Worm (Caenorhabditis elegans) whole organism, mixed stage, embryonic: Measurements from ENCODE around the gene gst-38.

Experiments used
- M03D4.4 ChIP-seq: sonication (generic microtip); optimal IDR thresholded peaks from 2 replicates; lab custom pipeline; 2017; ENCODE audit warnings: mild to moderate bottlenecking, missing genetic modification characterization, missing compliant biosample characterization
- bed-3 ChIP-seq: fragments of 200-800 bp; sonication (Bioruptor generic); optimal IDR thresholded peaks from 3 replicates; lab custom pipeline; 2018; ENCODE audit warnings: mild to moderate bottlenecking, missing genetic modification characterization, moderate library complexity, missing compliant biosample characterization
- blmp-1 ChIP-seq: fragments of 150-350 bp; optimal IDR thresholded peaks from 2 replicates; lab custom pipeline; 2014; ENCODE audit warnings: missing biosample characterization, missing genetic modification characterization
- ceh-39 ChIP-seq: fragments of 150-350 bp; optimal IDR thresholded peaks from 2 replicates; lab custom pipeline; 2014; ENCODE audit warnings: missing biosample characterization, missing genetic modification characterization
- ceh-43 ChIP-seq: fragments of 200-800 bp; sonication (Bioruptor generic); optimal IDR thresholded peaks from 2 replicates; lab custom pipeline; 2018; ENCODE audit warnings: mild to moderate bottlenecking, missing genetic modification characterization, moderate library complexity, missing compliant biosample characterization
- ceh-83 ChIP-seq: fragments of 200-800 bp; sonication (Bioruptor generic); optimal IDR thresholded peaks from 2 replicates; lab custom pipeline; 2018; ENCODE audit warnings: mild to moderate bottlenecking, missing genetic modification characterization, missing compliant biosample characterization
- ces-1 ChIP-seq: fragments of 150-350 bp; optimal IDR thresholded peaks from 2 replicates; lab custom pipeline; 2014; ENCODE audit warnings: missing biosample characterization, missing genetic modification reagents, missing genetic modification characterization
- cnd-1 ChIP-seq: fragments of 200-800 bp; sonication (Bioruptor generic); optimal IDR thresholded peaks from 2 replicates; lab custom pipeline; 2018; ENCODE audit warnings: mild to moderate bottlenecking, missing genetic modification characterization, missing compliant biosample characterization
- drap-1 ChIP-seq: fragments of 200-800 bp; sonication (Bioruptor generic); optimal IDR thresholded peaks from 3 replicates; lab custom pipeline; 2018; ENCODE audit warnings: mild to moderate bottlenecking, missing genetic modification characterization, missing compliant biosample characterization
- elt-1 ChIP-seq: sonication (generic microtip); optimal IDR thresholded peaks from 2 replicates; lab custom pipeline; 2017; ENCODE audit warnings: missing genetic modification characterization, mild to moderate bottlenecking, missing compliant biosample characterization, antibody characterized with exemption, moderate library complexity, borderline replicate concordance; ENCODE audit not compliant: insufficient read depth
- elt-3 ChIP-seq: fragments of 150-350 bp; optimal IDR thresholded peaks from 2 replicates; lab custom pipeline; 2014; ENCODE audit warnings: missing biosample characterization, missing genetic modification characterization
- flh-1 ChIP-seq: fragments of 200-800 bp; sonication (Bioruptor generic); optimal IDR thresholded peaks from 2 replicates; lab custom pipeline; 2018; ENCODE audit warnings: mild to moderate bottlenecking, missing genetic modification characterization, moderate library complexity, missing compliant biosample characterization
- ham-2 ChIP-seq: fragments of 200-800 bp; sonication (Bioruptor generic); optimal IDR thresholded peaks from 2 replicates; lab custom pipeline; 2018; ENCODE audit warnings: mild to moderate bottlenecking, missing genetic modification characterization, missing compliant biosample characterization
- hlh-1 ChIP-seq: fragments of 150-350 bp; optimal IDR thresholded peaks from 2 replicates; lab custom pipeline; 2014; ENCODE audit warnings: missing biosample characterization, missing genetic modification reagents, missing genetic modification characterization
- lin-13 ChIP-seq: fragments of 150-350 bp; optimal IDR thresholded peaks from 2 replicates; lab custom pipeline; 2014; ENCODE audit warnings: missing biosample characterization, missing genetic modification characterization
- lin-32 ChIP-seq: fragments of 200-800 bp; sonication (Bioruptor generic); optimal IDR thresholded peaks from 2 replicates; lab custom pipeline; 2018; ENCODE audit warnings: mild to moderate bottlenecking, missing genetic modification characterization, missing compliant biosample characterization
- lsy-2 ChIP-seq: fragments of 150-350 bp; optimal IDR thresholded peaks from 2 replicates; lab custom pipeline; 2014; ENCODE audit warnings: missing biosample characterization, missing genetic modification characterization
- mab-5 ChIP-seq: fragments of 150-350 bp; optimal IDR thresholded peaks from 2 replicates; lab custom pipeline; 2014; ENCODE audit warnings: missing biosample characterization, missing genetic modification characterization
- mep-1 ChIP-seq: fragments of 150-350 bp; optimal IDR thresholded peaks from 2 replicates; lab custom pipeline; 2017; ENCODE audit warnings: missing biosample characterization, missing genetic modification reagents, missing genetic modification characterization, inconsistent platforms
- mls-2 ChIP-seq: sonication (generic microtip); optimal IDR thresholded peaks from 2 replicates; lab custom pipeline; 2016; ENCODE audit warnings: mild to moderate bottlenecking, missing genetic modification characterization, moderate library complexity, missing compliant biosample characterization
- nhr-12 ChIP-seq: fragments of 150-350 bp; optimal IDR thresholded peaks from 2 replicates; lab custom pipeline; 2014; ENCODE audit warnings: missing biosample characterization, missing genetic modification characterization
- nhr-2 ChIP-seq: fragments of 150-350 bp; optimal IDR thresholded peaks from 2 replicates; lab custom pipeline; 2014; ENCODE audit warnings: missing biosample characterization, missing genetic modification characterization
- nhr-237 ChIP-seq: fragments of 150-350 bp; optimal IDR thresholded peaks from 2 replicates; lab custom pipeline; 2014; ENCODE audit warnings: missing biosample characterization, missing genetic modification characterization
- nhr-28 ChIP-seq: fragments of 150-350 bp; optimal IDR thresholded peaks from 2 replicates; lab custom pipeline; 2014; ENCODE audit warnings: missing biosample characterization, missing genetic modification characterization
- nhr-76 ChIP-seq: sonication (generic microtip); optimal IDR thresholded peaks from 2 replicates; lab custom pipeline; 2017; ENCODE audit warnings: missing biosample characterization, missing genetic modification characterization
- pha-4 ChIP-seq: fragments of 150-350 bp; optimal IDR thresholded peaks from 2 replicates; lab custom pipeline; 2018; ENCODE audit warnings: missing biosample characterization, missing genetic modification reagents, missing genetic modification characterization
- sem-2 ChIP-seq: fragments of 200-800 bp; sonication (Bioruptor generic); optimal IDR thresholded peaks from 2 replicates; lab custom pipeline; 2018; ENCODE audit warnings: mild to moderate bottlenecking, missing genetic modification characterization, missing compliant biosample characterization
- snpc-4 ChIP-seq: fragments of 150-350 bp; optimal IDR thresholded peaks from 2 replicates; lab custom pipeline; 2014; ENCODE audit warnings: missing biosample characterization, missing genetic modification characterization
- sptf-1 ChIP-seq: sonication (generic microtip); optimal IDR thresholded peaks from 2 replicates; lab custom pipeline; 2017; ENCODE audit warnings: mild to moderate bottlenecking, missing genetic modification characterization, moderate library complexity, missing compliant biosample characterization
- tbx-8 ChIP-seq: fragments of 200-800 bp; sonication (Bioruptor generic); optimal IDR thresholded peaks from 2 replicates; lab custom pipeline; 2018; ENCODE audit warnings: mild to moderate bottlenecking, missing genetic modification characterization, moderate library complexity, missing compliant biosample characterization
- unc-120 ChIP-seq: sonication (generic microtip); optimal IDR thresholded peaks from 2 replicates; lab custom pipeline; 2017; ENCODE audit warnings: missing genetic modification characterization, missing compliant biosample characterization; ENCODE audit not compliant: poor library complexity, severe bottlenecking
- unc-39 ChIP-seq: fragments of 150-350 bp; optimal IDR thresholded peaks from 2 replicates; lab custom pipeline; 2014; ENCODE audit warnings: missing biosample characterization, missing genetic modification characterization
- unc-62 ChIP-seq: fragments of 150-350 bp; optimal IDR thresholded peaks from 2 replicates; lab custom pipeline; 2014; ENCODE audit warnings: missing biosample characterization, missing genetic modification reagents, missing genetic modification characterization
- zip-8 ChIP-seq: fragments of 150-350 bp; optimal IDR thresholded peaks from 2 replicates; lab custom pipeline; 2014; ENCODE audit warnings: missing biosample characterization, missing genetic modification characterization
- ztf-11 ChIP-seq: fragments of 150-350 bp; optimal IDR thresholded peaks from 2 replicates; lab custom pipeline; 2014; ENCODE audit warnings: missing biosample characterization, missing genetic modification characterization

gst-38 gene

ce11 chrV:15880705-15881104 lies 35.2 kb downstream of the gst-38 start:
- TF ChIP-seq nhr-12 (tag; lab: Kevin White, UChicago): no peak
- no peak for TF ChIP-seq ceh-39
- TF ChIP-seq nhr-237 (tag; lab: Kevin White, UChicago): peak; percentile 57
- no peak for TF ChIP-seq snpc-4 (tag; lab: Kevin White, UChicago)

DNA sequence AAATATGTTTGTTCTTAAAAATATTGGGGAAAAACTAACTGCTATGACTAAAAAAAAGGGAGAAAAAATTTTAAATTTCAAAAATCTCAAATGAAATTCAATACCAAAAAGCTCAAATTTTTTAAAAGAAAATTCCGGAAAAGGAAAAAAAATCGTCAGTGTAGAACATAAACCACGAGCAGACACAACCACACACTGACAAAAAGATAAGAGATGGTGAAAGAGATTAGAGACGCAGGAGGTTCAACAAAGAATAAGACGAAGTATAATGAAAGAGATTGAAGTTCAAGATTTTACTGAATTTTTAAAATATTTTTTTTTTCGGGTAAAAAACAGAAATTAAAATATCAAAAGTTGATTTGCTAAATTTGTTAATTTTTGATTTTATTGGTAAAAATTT lies 35.8 kb downstream of the gst-38 start:
- TF ChIP-seq unc-39 (no peak), ceh-83 (GFP tag; lab: Kevin White, UChicago) (no peak), ces-1 (GFP tag; lab: Kevin White, UChicago) (no peak)

DNA sequence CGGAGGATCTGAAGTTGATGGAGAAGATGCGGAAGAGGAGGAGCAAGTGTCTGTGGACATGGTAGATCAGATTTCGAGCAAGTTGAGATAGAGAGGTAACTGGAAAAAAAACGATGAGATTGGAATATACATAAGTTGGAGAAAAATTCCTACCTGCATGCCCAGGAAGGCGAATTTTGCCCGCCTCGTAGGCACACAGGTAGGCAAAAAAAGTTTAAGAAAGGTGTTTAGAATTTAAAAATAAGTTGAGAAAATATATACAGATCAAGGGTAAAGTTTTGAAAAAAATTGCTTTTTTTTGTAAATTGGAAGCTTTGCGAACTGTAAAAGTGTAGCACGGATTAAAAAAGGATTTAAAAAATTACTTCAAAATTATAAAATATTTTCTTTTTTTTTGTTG lies 36.4 kb downstream of the gst-38 start, which contains the start of gene nhr-84:
Gene nhr-84 (minus strand): TSS at position 101 of the 400 bp plus-strand sequence.
- no peak for TF ChIP-seq unc-39
- no peak for TF ChIP-seq sem-2 (GFP tag; lab: Kevin White, UChicago)
- no peak for TF ChIP-seq mab-5 (tag; lab: Kevin White, UChicago)
- TF ChIP-seq snpc-4 (tag; lab: Kevin White, UChicago): no peak
- TF ChIP-seq ceh-39: no peak
- no peak for TF ChIP-seq elt-3

DNA sequence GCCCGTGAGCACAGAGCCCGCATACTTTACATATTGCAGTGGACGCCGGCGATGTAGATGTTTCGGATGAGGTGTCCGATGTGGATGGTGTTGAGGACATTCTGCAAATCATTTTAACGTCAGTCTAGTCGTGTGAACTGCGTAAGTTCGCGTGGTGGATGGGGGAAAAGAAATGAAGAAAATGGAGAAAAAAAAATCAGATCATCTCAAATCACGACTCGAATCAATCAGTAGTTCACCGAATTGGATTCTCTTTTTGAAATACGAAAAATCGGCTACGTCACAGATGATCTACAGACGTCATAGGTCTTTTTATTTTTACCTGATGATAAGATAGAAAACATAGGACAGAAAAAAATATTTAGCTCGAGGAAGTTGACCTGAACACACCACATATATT lies 39.6 kb downstream of the gst-38 start, which contains the start of gene nhr-102:
Gene nhr-102 (minus strand): TSS at position 101 of the 400 bp plus-strand sequence.
- no peak for TF ChIP-seq sptf-1 (tag; lab: Kevin White, UChicago)
- no peak for TF ChIP-seq cnd-1
- no peak for TF ChIP-seq ceh-83 (GFP tag; lab: Kevin White, UChicago)
- TF ChIP-seq ceh-39: no peak
- no peak for TF ChIP-seq ztf-11
- no peak for TF ChIP-seq lin-32 (GFP tag; lab: Kevin White, UChicago)
- TF ChIP-seq nhr-12 (tag; lab: Kevin White, UChicago): no peak
- no peak for TF ChIP-seq lsy-2 (tag; lab: Kevin White, UChicago)
- TF ChIP-seq nhr-237 (tag; lab: Kevin White, UChicago): no peak
- TF ChIP-seq blmp-1 (tag; lab: Kevin White, UChicago): no peak
- TF ChIP-seq M03D4.4: no peak
- no peak for TF ChIP-seq zip-8
- TF ChIP-seq mab-5 (tag; lab: Kevin White, UChicago): no peak
- TF ChIP-seq nhr-76 (tag; lab: Kevin White, UChicago): no peak
- TF ChIP-seq drap-1 (GFP tag; lab: Kevin White, UChicago): no peak
- TF ChIP-seq tbx-8 (GFP tag; lab: Kevin White, UChicago): no peak
- TF ChIP-seq elt-3: no peak

DNA sequence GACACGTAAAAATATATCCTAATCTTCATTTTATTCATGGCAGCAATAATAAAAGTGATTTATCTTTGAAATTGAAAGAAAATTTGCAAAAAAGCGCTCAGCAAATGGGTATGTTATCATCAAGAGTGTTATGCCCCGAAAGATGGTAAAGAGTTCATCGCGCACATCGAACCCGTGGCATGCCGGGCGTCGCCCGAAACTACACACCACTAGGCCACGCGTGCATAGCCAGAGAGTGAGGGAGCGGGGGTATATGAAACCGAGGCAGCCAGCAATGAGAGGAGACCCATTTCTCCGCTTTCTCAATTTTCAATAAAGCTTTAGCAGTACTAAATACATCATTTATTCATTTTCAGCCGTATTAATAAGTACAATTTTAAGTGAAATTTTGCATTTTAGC lies 42.1 kb downstream of the gst-38 start:
- TF ChIP-seq ceh-39: peak; percentile 18
- peak; percentile 100 for TF ChIP-seq mls-2 (tag; lab: Kevin White, UChicago)
- peak; percentile 99 for TF ChIP-seq ham-2 (GFP tag; lab: Kevin White, UChicago)
- no peak for TF ChIP-seq snpc-4 (tag; lab: Kevin White, UChicago)
- TF ChIP-seq mab-5 (tag; lab: Kevin White, UChicago): no peak
- peak; percentile 100 for TF ChIP-seq drap-1 (GFP tag; lab: Kevin White, UChicago)
- TF ChIP-seq bed-3 (GFP tag; lab: Kevin White, UChicago): peak; percentile 98
- peak; percentile 52 for TF ChIP-seq lsy-2 (tag; lab: Kevin White, UChicago)
- peak; percentile 73 for TF ChIP-seq pha-4 (tag; lab: Kevin White, UChicago)
- TF ChIP-seq unc-120 (tag; lab: Kevin White, UChicago): peak; percentile 99
- peak; percentile 71 for TF ChIP-seq nhr-12 (tag; lab: Kevin White, UChicago)
- TF ChIP-seq unc-62 (GFP tag; lab: Kevin White, UChicago): peak; percentile 85
- peak; percentile 71 for TF ChIP-seq mep-1
- peak; percentile 63 for TF ChIP-seq nhr-237 (tag; lab: Kevin White, UChicago)
- peak; percentile 82 for TF ChIP-seq ztf-11
- TF ChIP-seq flh-1 (GFP tag; lab: Kevin White, UChicago): peak; percentile 98
- peak; percentile 99 for TF ChIP-seq tbx-8 (GFP tag; lab: Kevin White, UChicago)
- TF ChIP-seq unc-39: peak; percentile 84
- peak; percentile 99 for TF ChIP-seq lin-32 (GFP tag; lab: Kevin White, UChicago)
- TF ChIP-seq ces-1 (GFP tag; lab: Kevin White, UChicago): no peak
- peak; percentile 97 for TF ChIP-seq sem-2 (GFP tag; lab: Kevin White, UChicago)
- TF ChIP-seq ceh-83 (GFP tag; lab: Kevin White, UChicago): peak; percentile 100
- TF ChIP-seq ceh-43: peak; percentile 98
- TF ChIP-seq blmp-1 (tag; lab: Kevin White, UChicago): no peak
- TF ChIP-seq sptf-1 (tag; lab: Kevin White, UChicago): peak; percentile 99
- TF ChIP-seq M03D4.4: peak; percentile 99
- peak; percentile 3 for TF ChIP-seq zip-8
- peak; percentile 44 for TF ChIP-seq elt-1
- peak; percentile 99 for TF ChIP-seq cnd-1
- TF ChIP-seq nhr-76 (tag; lab: Kevin White, UChicago): peak; percentile 68
- TF ChIP-seq nhr-2 (tag; lab: Kevin White, UChicago): no peak
- no peak for TF ChIP-seq elt-3
- TF ChIP-seq nhr-28 (tag; lab: Kevin White, UChicago): peak; percentile 92
- TF ChIP-seq hlh-1 (tag; lab: Kevin White, UChicago): peak; percentile 24
- TF ChIP-seq lin-13 (tag; lab: Kevin White, UChicago): peak; percentile 85
